Worm (Caenorhabditis elegans) whole organism, L2 larva: ENCODE measurements around the gene C17H12.37.

Source experiments
- C34F6.9 ChIP-seq: fragments of 150-350 bp; optimal IDR thresholded peaks from 2 replicates; lab custom pipeline; 2014; ENCODE audit warnings: missing biosample characterization, missing genetic modification characterization
- R02D3.7 ChIP-seq: fragments of 150-350 bp; optimal IDR thresholded peaks from 2 replicates; lab custom pipeline; 2014; ENCODE audit warnings: missing biosample characterization, missing genetic modification characterization
- ama-1 ChIP-seq: fragments of 150-350 bp; optimal IDR thresholded peaks from 2 replicates; lab custom pipeline; 2018; ENCODE audit warnings: inconsistent platforms
- blmp-1 ChIP-seq: sonication (generic microtip); optimal IDR thresholded peaks from 2 replicates; lab custom pipeline; 2017; ENCODE audit warnings: missing genetic modification characterization, mild to moderate bottlenecking, missing compliant biosample characterization, antibody characterized with exemption, moderate library complexity; ENCODE audit not compliant: insufficient read depth
- ceh-16 ChIP-seq: fragments of 150-350 bp; optimal IDR thresholded peaks from 2 replicates; lab custom pipeline; 2014; ENCODE audit warnings: missing biosample characterization, missing genetic modification characterization
- dmd-4 ChIP-seq: sonication (generic microtip); optimal IDR thresholded peaks from 2 replicates; lab custom pipeline; 2017; ENCODE audit warnings: missing biosample characterization, missing genetic modification characterization
- egl-27 ChIP-seq: sonication (generic microtip); optimal IDR thresholded peaks from 3 replicates; lab custom pipeline; 2017; ENCODE audit warnings: missing biosample characterization, missing genetic modification reagents, missing genetic modification characterization
- fos-1 ChIP-seq: fragments of 150-350 bp; optimal IDR thresholded peaks from 2 replicates; lab custom pipeline; 2014; ENCODE audit warnings: missing biosample characterization, missing genetic modification characterization
- lin-13 ChIP-seq: fragments of 150-350 bp; optimal IDR thresholded peaks from 2 replicates; lab custom pipeline; 2014; ENCODE audit warnings: missing biosample characterization, missing genetic modification reagents, missing genetic modification characterization
- lin-39 ChIP-seq: fragments of 150-350 bp; optimal IDR thresholded peaks from 2 replicates; lab custom pipeline; 2014; ENCODE audit warnings: missing biosample characterization, missing genetic modification reagents, missing genetic modification characterization
- mdl-1 ChIP-seq, 2 experiments: fragments of 150-350 bp in 1 of 2; sonication (generic microtip) in 1 of 2; optimal IDR thresholded peaks; 2 replicates each; lab custom pipeline; 2017; ENCODE audit warnings: missing biosample characterization in 2 of 2, missing genetic modification characterization in 2 of 2
- nhr-10 ChIP-seq: sonication (generic microtip); optimal IDR thresholded peaks from 2 replicates; lab custom pipeline; 2017; ENCODE audit warnings: missing biosample characterization, missing genetic modification characterization
- nhr-11 ChIP-seq: fragments of 150-350 bp; optimal IDR thresholded peaks from 2 replicates; lab custom pipeline; 2014; ENCODE audit warnings: missing biosample characterization, missing genetic modification characterization
- nhr-237 ChIP-seq: fragments of 150-350 bp; optimal IDR thresholded peaks from 2 replicates; lab custom pipeline; 2014; ENCODE audit warnings: missing biosample characterization, missing genetic modification characterization
- nhr-25 ChIP-seq: fragments of 150-350 bp; sonication (generic microtip); optimal IDR thresholded peaks from 3 replicates; lab custom pipeline; 2014; ENCODE audit warnings: missing biosample characterization, missing genetic modification characterization
- nhr-77 ChIP-seq: fragments of 150-350 bp; optimal IDR thresholded peaks from 2 replicates; lab custom pipeline; 2014; ENCODE audit warnings: missing biosample characterization, missing genetic modification characterization
- sem-4 ChIP-seq: fragments of 150-350 bp; optimal IDR thresholded peaks from 2 replicates; lab custom pipeline; 2014; ENCODE audit warnings: missing biosample characterization, missing genetic modification reagents, missing genetic modification characterization
- sma-3 ChIP-seq: sonication (generic microtip); optimal IDR thresholded peaks from 2 replicates; lab custom pipeline; 2016; ENCODE audit warnings: missing genetic modification reagents, missing genetic modification characterization, missing compliant biosample characterization
- snpc-4 ChIP-seq: fragments of 150-350 bp; optimal IDR thresholded peaks from 2 replicates; lab custom pipeline; 2014; ENCODE audit warnings: missing biosample characterization, missing genetic modification characterization
- unc-39 ChIP-seq: fragments of 150-350 bp; optimal IDR thresholded peaks from 2 replicates; lab custom pipeline; 2014; ENCODE audit warnings: missing biosample characterization, missing genetic modification characterization
- unc-55 ChIP-seq: fragments of 150-350 bp; sonication (generic microtip); optimal IDR thresholded peaks from 3 replicates; lab custom pipeline; 2014; ENCODE audit warnings: missing biosample characterization, missing genetic modification reagents, missing genetic modification characterization
- ztf-11 ChIP-seq: sonication (generic microtip); optimal IDR thresholded peaks from 2 replicates; lab custom pipeline; 2017; ENCODE audit warnings: missing biosample characterization, missing genetic modification characterization

C17H12.37 gene

ce11 chrIV:6841562-6842282, 36.8 kb downstream of the C17H12.37 start:
- TF ChIP-seq ceh-16 (tag; lab: Kevin White, UChicago), result no peak
- peak; percentile 42 for TF ChIP-seq nhr-25
- TF ChIP-seq dmd-4 (tag; lab: Kevin White, UChicago), result no peak
- TF ChIP-seq ztf-11 (tag; lab: Kevin White, UChicago), result no peak
- TF ChIP-seq fos-1 (tag; lab: Kevin White, UChicago), result peak; percentile 13
- TF ChIP-seq blmp-1 (tag; lab: Kevin White, UChicago), result peak; percentile 9
- TF ChIP-seq unc-55 (GFP tag; lab: Kevin White, UChicago), result no peak
- no peak for TF ChIP-seq unc-39 (tag; lab: Kevin White, UChicago)

ce11 chrIV:6842470-6843008, 37.6 kb downstream of the C17H12.37 start, which contains the start of gene lip-1:
lip-1 (plus strand) TSS chrIV:6842958.
- TF ChIP-seq mdl-1 (tag; optimal IDR thresholded peaks at IDR 0.05; lab: Kevin White, UChicago) (no peak), snpc-4 (tag; lab: Kevin White, UChicago) (no peak), nhr-10 (tag; lab: Kevin White, UChicago) (no peak), nhr-11 (tag; lab: Kevin White, UChicago) (no peak), ceh-16 (tag; lab: Kevin White, UChicago) (no peak), dmd-4 (tag; lab: Kevin White, UChicago) (no peak), sem-4 (no peak), nhr-237 (tag; lab: Kevin White, UChicago) (no peak), ama-1 (lab: Kevin White, UChicago) (no peak), lin-39 (tag; lab: Kevin White, UChicago) (no peak), sma-3 (GFP tag; lab: Kevin White, UChicago) (no peak), R02D3.7 (tag; lab: Kevin White, UChicago) (no peak), lin-13 (GFP tag; lab: Kevin White, UChicago) (no peak)

- TF ChIP-seq C34F6.9 (tag; lab: Kevin White, UChicago) (no peak), unc-39 (tag; lab: Kevin White, UChicago) (no peak), egl-27 (tag; lab: Kevin White, UChicago) (no peak), nhr-77 (tag; lab: Kevin White, UChicago) (no peak)
Observed at ce11 chrIV:6852727-6853126, 47.8 kb downstream of the C17H12.37 start.
